Fruit fly (Drosophila melanogaster) whole organism, embryonic: ENCODE measurements around the gene GstT4.

Experiments used
- Adf1 ChIP-seq: fragments of 200-800 bp; sonication (Bioruptor generic); IDR thresholded peaks from 2 replicates; pipeline ENCODE4 v1.3.6; 2022; ENCODE audit warnings: missing biosample characterization, missing genetic modification characterization
- Blimp-1 ChIP-seq: fragments of 200-800 bp; sonication (Bioruptor generic); optimal IDR thresholded peaks from 3 replicates; lab custom pipeline; 2018; ENCODE audit warnings: missing biosample characterization, missing genetic modification characterization, mild to moderate bottlenecking, moderate library complexity, missing genetic modification reagents
- CG10209 ChIP-seq: fragments of 200-800 bp; sonication (Bioruptor generic); optimal IDR thresholded peaks from 3 replicates; lab custom pipeline; 2017; ENCODE audit warnings: missing biosample characterization, mild to moderate bottlenecking, missing genetic modification characterization, missing genetic modification reagents
- CG1024 ChIP-seq: fragments of 200-800 bp; sonication (Bioruptor generic); IDR thresholded peaks from 2 replicates; pipeline ENCODE4 v1.3.6; 2022; ENCODE audit warnings: missing biosample characterization, missing genetic modification characterization
- CG12299 ChIP-seq: fragments of 200-800 bp; sonication (Bioruptor generic); optimal IDR thresholded peaks from 2 replicates; lab custom pipeline; 2018; ENCODE audit warnings: missing biosample characterization, mild to moderate bottlenecking, missing genetic modification characterization
- CG12391 ChIP-seq: fragments of 200-800 bp; sonication (Bioruptor generic); optimal IDR thresholded peaks from 3 replicates; lab custom pipeline; 2018; ENCODE audit warnings: missing biosample characterization, mild to moderate bottlenecking, missing genetic modification characterization, moderate library complexity
- CG14050 ChIP-seq: fragments of 200-800 bp; sonication (Bioruptor generic); IDR thresholded peaks from 3 replicates; pipeline ENCODE4 v1.3.6; 2022; ENCODE audit warnings: missing biosample characterization, missing genetic modification characterization
- CG16815 ChIP-seq: fragments of 200-800 bp; sonication (Bioruptor generic); optimal IDR thresholded peaks from 3 replicates; lab custom pipeline; 2017; ENCODE audit warnings: missing biosample characterization, mild to moderate bottlenecking, missing genetic modification characterization
- CG1792 ChIP-seq: fragments of 200-800 bp; sonication (Bioruptor generic); optimal IDR thresholded peaks from 2 replicates; lab custom pipeline; 2016; ENCODE audit warnings: missing biosample characterization, missing genetic modification characterization
- CG18262 ChIP-seq: fragments of 200-800 bp; optimal IDR thresholded peaks from 3 replicates; lab custom pipeline; 2019; ENCODE audit warnings: missing biosample characterization, mild to moderate bottlenecking, missing genetic modification characterization, moderate library complexity
- CG2678 ChIP-seq: fragments of 200-800 bp; sonication (Bioruptor generic); optimal IDR thresholded peaks from 3 replicates; lab custom pipeline; 2019; ENCODE audit warnings: missing biosample characterization, mild to moderate bottlenecking, missing genetic modification characterization, moderate library complexity
- CG31441 ChIP-seq: fragments of 200-800 bp; sonication (Bioruptor generic); IDR thresholded peaks from 2 replicates; pipeline ENCODE4 v1.3.6; 2022; ENCODE audit warnings: missing biosample characterization, missing genetic modification characterization
- CG3838 ChIP-seq: fragments of 200-800 bp; sonication (Bioruptor generic); optimal IDR thresholded peaks from 3 replicates; lab custom pipeline; 2016; ENCODE audit warnings: missing biosample characterization, missing genetic modification characterization
- CG42726 ChIP-seq: fragments of 200-800 bp; sonication (Bioruptor generic); IDR thresholded peaks from 2 replicates; pipeline ENCODE4 v1.3.6; 2022; ENCODE audit warnings: missing biosample characterization, missing genetic modification characterization; ENCODE audit not compliant: partially characterized antibody
- CG5180 ChIP-seq: fragments of 200-800 bp; sonication (Bioruptor generic); optimal IDR thresholded peaks from 3 replicates; lab custom pipeline; 2017; ENCODE audit warnings: missing biosample characterization, missing genetic modification characterization, mild to moderate bottlenecking, moderate library complexity, missing genetic modification reagents
- CG6689 ChIP-seq: fragments of 200-800 bp; sonication (Bioruptor generic); IDR thresholded peaks from 2 replicates; pipeline ENCODE4 v1.3.6; 2022; ENCODE audit warnings: missing biosample characterization, missing genetic modification characterization
- CG6854 ChIP-seq: fragments of 200-800 bp; sonication (Bioruptor generic); optimal IDR thresholded peaks from 3 replicates; lab custom pipeline; 2017; ENCODE audit warnings: missing biosample characterization, mild to moderate bottlenecking, missing genetic modification characterization
- CG7556 ChIP-seq: fragments of 200-800 bp; sonication (Bioruptor generic); optimal IDR thresholded peaks from 2 replicates; lab custom pipeline; 2017; ENCODE audit warnings: missing biosample characterization, mild to moderate bottlenecking, missing genetic modification characterization
- CG7745 ChIP-seq: fragments of 200-800 bp; sonication (Bioruptor generic); optimal IDR thresholded peaks from 2 replicates; lab custom pipeline; 2018; ENCODE audit warnings: missing biosample characterization, mild to moderate bottlenecking, missing genetic modification characterization, moderate library complexity
- CG8281 ChIP-seq: fragments of 200-800 bp; sonication (Bioruptor generic); optimal IDR thresholded peaks from 2 replicates; lab custom pipeline; 2018; ENCODE audit warnings: missing biosample characterization, mild to moderate bottlenecking, missing genetic modification characterization, moderate library complexity
- CG9215 ChIP-seq: fragments of 200-800 bp; sonication (Bioruptor generic); IDR thresholded peaks from 2 replicates; pipeline ENCODE4 v1.3.6; 2022; ENCODE audit warnings: missing biosample characterization, missing genetic modification characterization
- Camta ChIP-seq: fragments of 200-800 bp; sonication (Bioruptor generic); optimal IDR thresholded peaks from 2 replicates; lab custom pipeline; 2016; ENCODE audit warnings: missing biosample characterization, missing genetic modification characterization
- CoRest ChIP-seq: fragments of 200-800 bp; sonication (Bioruptor generic); optimal IDR thresholded peaks from 3 replicates; lab custom pipeline; 2018; ENCODE audit warnings: missing biosample characterization, mild to moderate bottlenecking, missing genetic modification characterization, moderate library complexity
- D19B ChIP-seq: fragments of 200-800 bp; sonication (Bioruptor generic); optimal IDR thresholded peaks from 2 replicates; lab custom pipeline; 2017; ENCODE audit warnings: missing biosample characterization, mild to moderate bottlenecking, missing genetic modification characterization
- Dbx ChIP-seq: fragments of 200-800 bp; sonication (Bioruptor generic); IDR thresholded peaks from 3 replicates; pipeline ENCODE4 v1.3.6; 2022; ENCODE audit warnings: missing biosample characterization, missing genetic modification characterization
- Dek ChIP-seq: fragments of 200-800 bp; sonication (Bioruptor generic); optimal IDR thresholded peaks from 3 replicates; lab custom pipeline; 2019; ENCODE audit warnings: missing biosample characterization, mild to moderate bottlenecking, missing genetic modification characterization, moderate library complexity
- Dp ChIP-seq: fragments of 200-800 bp; sonication (Bioruptor generic); optimal IDR thresholded peaks from 2 replicates; lab custom pipeline; 2018; ENCODE audit warnings: missing biosample characterization, mild to moderate bottlenecking, missing genetic modification characterization, moderate library complexity
- Gug ChIP-seq: fragments of 200-800 bp; sonication (Bioruptor generic); IDR thresholded peaks from 4 replicates; pipeline ENCODE4 v1.3.6; 2022; ENCODE audit warnings: missing biosample characterization, missing genetic modification characterization
- HmgZ ChIP-seq: fragments of 200-800 bp; sonication (Bioruptor generic); optimal IDR thresholded peaks from 2 replicates; lab custom pipeline; 2018; ENCODE audit warnings: missing biosample characterization, mild to moderate bottlenecking, missing genetic modification characterization
- Hr51 ChIP-seq, 2 experiments: fragments of 200-800 bp; sonication (Bioruptor generic); optimal IDR thresholded peaks; 2 replicates in 1 of 2; 3 replicates in 1 of 2; lab custom pipeline; 2016 to 2018; ENCODE audit warnings: missing biosample characterization in 2 of 2, missing genetic modification characterization in 2 of 2, mild to moderate bottlenecking in 1 of 2, moderate library complexity in 1 of 2
- NfI ChIP-seq: fragments of 200-800 bp; sonication (Bioruptor generic); optimal IDR thresholded peaks from 3 replicates; lab custom pipeline; 2018; ENCODE audit warnings: missing biosample characterization, mild to moderate bottlenecking, missing genetic modification characterization, moderate library complexity
- Oli ChIP-seq: fragments of 200-800 bp; sonication (Bioruptor generic); optimal IDR thresholded peaks from 2 replicates; lab custom pipeline; 2018; ENCODE audit warnings: missing biosample characterization, mild to moderate bottlenecking, missing genetic modification characterization, moderate library complexity
- Trl ChIP-seq, 3 experiments: fragments of >200 bp in 2 of 3; fragments of 200-800 bp in 1 of 3; sonication (Bioruptor generic) in 1 of 3; optimal IDR thresholded peaks; 2 replicates in 1 of 3; 3 replicates in 2 of 3; lab custom pipeline; 2016 to 2017; ENCODE audit warnings: missing biosample characterization in 1 of 3, missing genetic modification characterization in 1 of 3
- Usf ChIP-seq: fragments of 200-800 bp; sonication (Bioruptor generic); optimal IDR thresholded peaks from 2 replicates; lab custom pipeline; 2017; ENCODE audit warnings: missing genotype, missing biosample characterization, missing genetic modification characterization
- ap ChIP-seq: fragments of 200-800 bp; sonication (Bioruptor generic); IDR thresholded peaks from 2 replicates; pipeline ENCODE4 v1.3.6; 2022; ENCODE audit warnings: missing biosample characterization, missing genetic modification characterization
- chinmo ChIP-seq: fragments of 200-800 bp; sonication (Bioruptor generic); IDR thresholded peaks from 4 replicates; pipeline ENCODE4 v1.3.6; 2022; ENCODE audit warnings: missing biosample characterization, missing genetic modification characterization; ENCODE audit not compliant: partially characterized antibody
- corto ChIP-seq: fragments of 200-800 bp; sonication (Bioruptor generic); optimal IDR thresholded peaks from 2 replicates; lab custom pipeline; 2016; ENCODE audit warnings: missing biosample characterization, mild to moderate bottlenecking, missing genetic modification characterization, moderate library complexity
- dm ChIP-seq: fragments of 200-800 bp; sonication (Bioruptor generic); optimal IDR thresholded peaks from 3 replicates; lab custom pipeline; 2016; ENCODE audit warnings: missing biosample characterization, missing genetic modification characterization
- dpn ChIP-seq, 2 experiments: fragments of 200-800 bp; sonication (Bioruptor generic); optimal IDR thresholded peaks; 3 replicates each; lab custom pipeline; 2016; ENCODE audit warnings: missing biosample characterization in 2 of 2, missing genetic modification characterization in 2 of 2
- exex ChIP-seq: fragments of 200-800 bp; sonication (Bioruptor generic); optimal IDR thresholded peaks from 4 replicates; lab custom pipeline; 2018; ENCODE audit warnings: missing biosample characterization, mild to moderate bottlenecking, missing genetic modification characterization, moderate library complexity
- gcm2 ChIP-seq: fragments of 200-800 bp; sonication (Bioruptor generic); optimal IDR thresholded peaks from 2 replicates; lab custom pipeline; 2016; ENCODE audit warnings: missing biosample characterization, missing genetic modification characterization
- ham ChIP-seq: fragments of 200-800 bp; sonication (Bioruptor generic); IDR thresholded peaks from 2 replicates; pipeline ENCODE4 v1.3.6; 2022; ENCODE audit warnings: missing biosample characterization, missing genetic modification characterization
- odd ChIP-seq: fragments of 200-800 bp; sonication (Bioruptor generic); optimal IDR thresholded peaks from 2 replicates; lab custom pipeline; 2017; ENCODE audit warnings: missing biosample characterization, mild to moderate bottlenecking, missing genetic modification characterization
- phol ChIP-seq: fragments of 200-800 bp; sonication (Bioruptor generic); optimal IDR thresholded peaks from 3 replicates; lab custom pipeline; 2018; ENCODE audit warnings: missing biosample characterization, mild to moderate bottlenecking, missing genetic modification characterization, moderate library complexity
- ranshi ChIP-seq: fragments of 200-800 bp; sonication (Bioruptor generic); IDR thresholded peaks from 2 replicates; pipeline ENCODE4 v1.3.6; 2022; ENCODE audit warnings: missing biosample characterization, missing genetic modification characterization
- stc ChIP-seq: fragments of 200-800 bp; sonication (Bioruptor generic); IDR thresholded peaks from 2 replicates; pipeline ENCODE4 v1.3.6; 2022; ENCODE audit warnings: missing biosample characterization, missing genetic modification characterization
- tgo ChIP-seq: fragments of 200-800 bp; sonication (Bioruptor generic); IDR thresholded peaks from 3 replicates; pipeline ENCODE4 v1.3.6; 2022; ENCODE audit warnings: missing biosample characterization, missing genetic modification characterization

GstT4 gene

DNA sequence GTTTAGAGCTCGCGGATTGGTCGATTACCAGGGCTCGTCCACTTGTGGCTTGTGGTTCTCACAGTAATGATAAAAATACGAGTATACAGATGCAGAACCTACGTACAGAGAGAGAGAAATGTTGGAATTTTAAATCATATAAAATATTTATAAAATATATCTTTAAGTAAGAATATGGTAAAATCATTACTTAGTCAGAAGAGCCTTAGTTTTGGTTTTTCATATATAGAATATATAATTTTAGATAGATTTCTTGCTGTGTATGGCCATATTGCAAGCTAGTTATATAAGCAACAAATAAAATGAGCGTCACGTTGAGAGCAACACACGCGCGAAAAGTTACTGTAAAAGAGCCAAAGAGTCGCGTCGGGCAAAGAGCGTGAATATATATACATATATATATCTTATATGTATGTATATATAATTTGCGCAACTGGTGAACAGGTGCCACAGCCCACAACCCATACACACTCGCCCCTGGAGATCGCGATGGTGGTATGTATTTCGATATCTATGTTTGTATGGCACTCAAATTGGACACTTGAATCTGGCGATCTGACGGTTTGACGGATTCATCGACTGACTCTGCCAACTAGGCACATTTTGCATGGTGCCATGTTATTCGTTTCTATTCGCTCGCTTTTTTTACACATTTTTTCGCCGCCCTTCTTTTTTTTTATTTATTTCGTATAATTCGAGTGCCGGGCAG, 13.9 kb upstream of the GstT4 start:
- peak; percentile 14 for TF ChIP-seq CG8281
- TF ChIP-seq CG2678 (tag; lab: Kevin White, UChicago), result peak; percentile 90
- 0 out of 2 replicates have a peak, but pooled peaks have one; percentile 11 for TF ChIP-seq ap
- TF ChIP-seq phol (tag; lab: Kevin White, UChicago), result peak; percentile 33
- 0 out of 2 replicates have a peak, but pooled peaks have one; percentile 23 for TF ChIP-seq CG1024 (GFP tag; lab: Robert Waterston, UW)
- peak; percentile 24 for TF ChIP-seq NfI (GFP tag; lab: Kevin White, UChicago)
- peak; percentile 42 for TF ChIP-seq HmgZ (tag; lab: Kevin White, UChicago)
- peak; percentile 26; the same call in 1 of the 4 replicates for TF ChIP-seq chinmo (GFP tag; lab: Robert Waterston, UW)
- peak; percentile 8 for TF ChIP-seq CG5180 (GFP tag; lab: Kevin White, UChicago)
- peak; percentile 76; the same call in 2 of the 3 replicates for TF ChIP-seq Dbx (GFP tag; lab: Robert Waterston, UW)
- peak; percentile 38 for TF ChIP-seq CG16815 (GFP tag; lab: Kevin White, UChicago)
- peak; percentile 77 for TF ChIP-seq tgo (GFP tag; lab: Robert Waterston, UW)
- TF ChIP-seq dpn (GFP tag; optimal IDR thresholded peaks at IDR 0.05; lab: Kevin White, UChicago), result peak in 1 of 2 experiments; percentile 43
- peak; percentile 77 for TF ChIP-seq CoRest (tag; lab: Kevin White, UChicago)
- peak; percentile 36 for TF ChIP-seq D19B
- TF ChIP-seq Oli (tag; lab: Kevin White, UChicago), result peak; percentile 59
- TF ChIP-seq dm (GFP tag; lab: Kevin White, UChicago), result no peak
- TF ChIP-seq Usf (GFP tag; lab: Kevin White, UChicago), result peak; percentile 9
- TF ChIP-seq odd (GFP tag; lab: Kevin White, UChicago), result peak; percentile 31
- peak; percentile 66 for TF ChIP-seq ranshi (GFP tag; lab: Robert Waterston, UW)
- TF ChIP-seq Gug (GFP tag; lab: Robert Waterston, UW), result no peak
- peak; percentile 70 for TF ChIP-seq stc (GFP tag; lab: Robert Waterston, UW)
- TF ChIP-seq CG12299 (tag; lab: Kevin White, UChicago), result peak; percentile 43
- peak in 1 of 2 experiments; percentile 10 for TF ChIP-seq Trl (optimal IDR thresholded peaks at IDR 0.05; lab: Kevin White, UChicago)
- TF ChIP-seq Trl (GFP tag; optimal IDR thresholded peaks at IDR 0.05; lab: Kevin White, UChicago), result no peak
- no peak for TF ChIP-seq gcm2 (GFP tag; lab: Kevin White, UChicago)
- no peak for TF ChIP-seq CG42726 (GFP tag; lab: Robert Waterston, UW)
- peak; percentile 48 for TF ChIP-seq exex
- TF ChIP-seq Hr51 (GFP tag; optimal IDR thresholded peaks at IDR 0.05; lab: Kevin White, UChicago), result peak in 1 of 2 experiments; percentile 73
- TF ChIP-seq CG6854, result peak; percentile 52
- no peak for TF ChIP-seq corto
- TF ChIP-seq Adf1 (GFP tag; lab: Robert Waterston, UW), result peak; percentile 44
- peak; percentile 85 for TF ChIP-seq Dek
- TF ChIP-seq CG7745 (tag; lab: Kevin White, UChicago), result no peak
- TF ChIP-seq CG18262, result peak; percentile 48
- TF ChIP-seq CG14050, result peak; percentile 43; the same call in 1 of the 3 replicates
- peak; percentile 61 for TF ChIP-seq CG10209 (GFP tag; lab: Kevin White, UChicago)
- no peak for TF ChIP-seq Dp (GFP tag; lab: Kevin White, UChicago)
- peak; percentile 58 for TF ChIP-seq CG31441 (GFP tag; lab: Robert Waterston, UW)
- no peak for TF ChIP-seq Camta (GFP tag; lab: Kevin White, UChicago)
- peak; percentile 39 for TF ChIP-seq Blimp-1 (GFP tag; lab: Kevin White, UChicago)
- peak; percentile 60 for TF ChIP-seq CG6689 (GFP tag; lab: Robert Waterston, UW)
- no peak for TF ChIP-seq CG1792 (GFP tag; lab: Kevin White, UChicago)
- peak; percentile 50 for TF ChIP-seq CG9215 (GFP tag; lab: Robert Waterston, UW)
- peak; percentile 67 for TF ChIP-seq CG7556 (GFP tag; lab: Kevin White, UChicago)
- TF ChIP-seq CG3838 (GFP tag; lab: Kevin White, UChicago), result no peak
- TF ChIP-seq CG12391 (tag; lab: Kevin White, UChicago), result peak; percentile 69
- TF ChIP-seq ham (GFP tag; lab: Robert Waterston, UW), result 0 out of 2 replicates have a peak, but pooled peaks have one; percentile 46
